Worm (Caenorhabditis elegans): ENCODE results near the gene his-74.

Gene his-74

ce11 chrV:12634746-12635145 is 25.4 kb downstream of the his-74 start:
- TF ChIP-seq fkh-10 (GFP tag; optimal IDR thresholded peaks at IDR 0.05), result no peak
- no peak for TF ChIP-seq lin-15B (tag; optimal IDR thresholded peaks at IDR 0.05)
- TF ChIP-seq pha-4 (tag; optimal IDR thresholded peaks at IDR 0.05), result no peak
- TF ChIP-seq fkh-2 (tag; optimal IDR thresholded peaks at IDR 0.05), result no peak
- peak; percentile 32 for TF ChIP-seq egl-5 (tag; optimal IDR thresholded peaks at IDR 0.05)
- TF ChIP-seq R02D3.7 (tag; optimal IDR thresholded peaks at IDR 0.05), result no peak
- TF ChIP-seq nhr-76 (tag; optimal IDR thresholded peaks at IDR 0.05), result no peak
- TF ChIP-seq hmg-11 (tag; optimal IDR thresholded peaks at IDR 0.05), result no peak
- peak; percentile 76 for TF ChIP-seq mml-1 (tag; optimal IDR thresholded peaks at IDR 0.05)
- TF ChIP-seq ama-1 (optimal IDR thresholded peaks at IDR 0.05), result no peak
- TF ChIP-seq eor-1 (tag; optimal IDR thresholded peaks at IDR 0.05), result no peak
- TF ChIP-seq skn-1 (tag; optimal IDR thresholded peaks at IDR 0.05), result no peak
- no peak for TF ChIP-seq nhr-77 (tag; optimal IDR thresholded peaks at IDR 0.05)

DNA sequence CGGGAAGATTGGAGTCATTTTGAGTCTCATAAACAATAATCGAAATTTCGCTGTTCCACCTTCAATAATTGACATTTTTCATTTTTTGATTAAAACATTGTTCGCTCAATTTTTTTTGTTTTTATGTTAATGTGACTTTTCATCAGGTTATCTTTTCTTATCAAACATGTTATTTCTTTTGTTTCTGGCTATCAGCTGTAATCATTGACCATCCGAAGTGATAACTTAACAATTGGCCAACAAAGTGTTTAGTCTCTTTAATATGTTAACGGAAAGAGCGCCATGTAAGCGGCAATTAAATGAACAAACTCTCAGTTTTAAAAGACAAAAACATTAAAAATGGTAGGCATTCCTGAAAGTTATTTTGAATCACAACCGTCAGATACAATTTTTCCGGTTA is 26.1 kb downstream of the his-74 start:
- TF ChIP-seq sea-2 (GFP tag; optimal IDR thresholded peaks at IDR 0.05) (no peak), elt-2 (tag; optimal IDR thresholded peaks at IDR 0.05) (peak; percentile 77), pqm-1 (tag; optimal IDR thresholded peaks at IDR 0.05) (peak; percentile 52), daf-12 (tag; optimal IDR thresholded peaks at IDR 0.05) (no peak)

DNA sequence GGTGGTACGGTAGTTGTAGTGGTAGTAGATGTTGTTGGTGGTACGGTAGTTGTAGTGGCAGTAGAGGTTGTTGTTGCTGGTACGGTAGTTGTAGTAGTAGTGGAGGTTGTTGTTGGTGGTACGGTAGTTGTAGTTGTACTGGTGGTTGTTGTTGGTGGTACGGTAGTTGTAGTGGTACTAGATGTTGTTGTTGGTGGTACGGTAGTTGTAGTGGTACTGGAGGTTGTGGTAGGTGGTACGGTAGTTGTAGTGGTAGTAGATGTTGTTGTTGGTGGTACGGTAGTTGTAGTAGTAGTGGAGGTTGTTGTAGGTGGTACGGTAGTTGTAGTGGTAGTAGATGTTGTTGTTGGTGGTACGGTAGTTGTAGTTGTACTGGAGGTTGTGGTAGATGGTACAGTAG is 27.1 kb downstream of the his-74 start:
- TF ChIP-seq egl-5 (tag; optimal IDR thresholded peaks at IDR 0.05) (no peak), lin-15B (tag; optimal IDR thresholded peaks at IDR 0.05) (no peak), pqm-1 (tag; optimal IDR thresholded peaks at IDR 0.05) (no peak), pha-4 (tag; optimal IDR thresholded peaks at IDR 0.05) (no peak), elt-3 (tag; optimal IDR thresholded peaks at IDR 0.05) (no peak), nhr-23 (tag; optimal IDR thresholded peaks at IDR 0.05) (no peak), fkh-10 (GFP tag; optimal IDR thresholded peaks at IDR 0.05) (no peak), mml-1 (tag; optimal IDR thresholded peaks at IDR 0.05) (no peak), unc-39 (tag; optimal IDR thresholded peaks at IDR 0.05) (no peak), eor-1 (tag; optimal IDR thresholded peaks at IDR 0.05) (no peak), nhr-11 (tag; optimal IDR thresholded peaks at IDR 0.05) (no peak)

- TF ChIP-seq nhr-76 (tag; optimal IDR thresholded peaks at IDR 0.05) (no peak), snpc-4 (tag; optimal IDR thresholded peaks at IDR 0.05) (no peak)
These were observed 28.1 kb downstream of the his-74 start, which contains the start of gene srx-113 for ce11 chrV:12632048-12632447. srx-113 (minus strand) TSS chrV:12632148.

DNA sequence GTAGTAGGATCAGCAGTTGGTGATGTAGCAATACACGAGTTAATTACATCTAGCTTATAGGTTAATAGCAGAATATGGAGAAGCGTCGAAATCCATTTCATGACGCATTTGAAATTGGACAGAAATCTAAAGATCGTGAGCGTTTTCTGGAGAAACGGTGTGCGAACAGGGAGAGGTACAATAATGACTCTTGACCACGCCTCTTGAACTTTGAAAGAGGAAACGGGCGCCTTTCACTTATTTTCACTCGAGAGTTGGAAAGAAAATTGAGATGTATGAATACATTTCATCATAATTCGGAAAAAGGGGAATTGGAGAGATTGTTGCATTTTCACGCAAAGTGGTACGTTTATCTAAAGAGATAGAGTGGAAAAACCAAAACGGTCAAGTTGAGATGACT is 30.4 kb downstream of the his-74 start, which contains the start of gene F56H9.6:
TSS of gene F56H9.6 (minus strand) at position 101 of the 400 bp plus-strand sequence.
- TF ChIP-seq lin-15B (tag; optimal IDR thresholded peaks at IDR 0.05) (no peak), nfya-1 (tag; optimal IDR thresholded peaks at IDR 0.05; ENCODE audit: insufficient read depth) (no peak), nhr-76 (tag; optimal IDR thresholded peaks at IDR 0.05) (no peak), unc-39 (tag; optimal IDR thresholded peaks at IDR 0.05) (no peak), jun-1 (tag; optimal IDR thresholded peaks at IDR 0.05) (no peak), hmg-11 (tag; optimal IDR thresholded peaks at IDR 0.05) (no peak), tbx-2 (tag; optimal IDR thresholded peaks at IDR 0.05) (no peak), nhr-77 (tag; optimal IDR thresholded peaks at IDR 0.05) (no peak), lsy-12 (tag; optimal IDR thresholded peaks at IDR 0.05) (no peak), elt-1 (tag; optimal IDR thresholded peaks at IDR 0.05) (no peak), ceh-16 (tag; optimal IDR thresholded peaks at IDR 0.05) (no peak), daf-12 (tag; optimal IDR thresholded peaks at IDR 0.05) (no peak)

DNA sequence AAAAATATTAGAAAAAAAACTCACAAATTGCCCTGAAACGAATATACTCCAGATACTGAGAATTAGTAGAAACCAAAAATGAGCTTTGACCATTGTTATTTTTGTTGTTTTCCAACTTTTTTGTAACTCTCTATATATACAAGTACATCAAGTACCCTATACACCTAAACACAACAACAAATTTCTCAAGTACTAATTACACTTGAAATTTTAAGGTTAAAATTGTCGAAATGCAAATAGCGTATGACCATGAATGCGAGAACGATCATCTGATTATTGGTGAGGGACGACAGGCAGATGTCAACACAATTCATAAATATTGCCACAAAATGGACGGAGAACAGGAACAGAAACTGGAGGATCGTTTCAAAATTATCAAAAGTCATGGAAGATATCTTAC is 35.8 kb downstream of the his-74 start, which contains the start of gene F56H9.9:
TSS of gene F56H9.9 (minus strand) at position 101 of the 400 bp plus-strand sequence.
- TF ChIP-seq nhr-25 (tag; optimal IDR thresholded peaks at IDR 0.05), result no peak
- TF ChIP-seq nfya-1 (tag; optimal IDR thresholded peaks at IDR 0.05; ENCODE audit: insufficient read depth), result no peak
- TF ChIP-seq snpc-4 (tag; optimal IDR thresholded peaks at IDR 0.05), result no peak
- TF ChIP-seq zag-1 (tag; optimal IDR thresholded peaks at IDR 0.05), result no peak
- TF ChIP-seq daf-12 (tag; optimal IDR thresholded peaks at IDR 0.05), result no peak

- no peak for TF ChIP-seq nhr-43 (tag; optimal IDR thresholded peaks at IDR 0.05; ENCODE audit: poor library complexity, severe bottlenecking)
These were observed 48.0 kb downstream of the his-74 start, which contains the start of gene cyc-2.2 for ce11 chrV:12612118-12612517. cyc-2.2 (minus strand) TSS chrV:12612218.

All from whole organism, L3 larva.